Fruit fly (Drosophila melanogaster): Measurements from ENCODE around the gene Pect.

DNA sequence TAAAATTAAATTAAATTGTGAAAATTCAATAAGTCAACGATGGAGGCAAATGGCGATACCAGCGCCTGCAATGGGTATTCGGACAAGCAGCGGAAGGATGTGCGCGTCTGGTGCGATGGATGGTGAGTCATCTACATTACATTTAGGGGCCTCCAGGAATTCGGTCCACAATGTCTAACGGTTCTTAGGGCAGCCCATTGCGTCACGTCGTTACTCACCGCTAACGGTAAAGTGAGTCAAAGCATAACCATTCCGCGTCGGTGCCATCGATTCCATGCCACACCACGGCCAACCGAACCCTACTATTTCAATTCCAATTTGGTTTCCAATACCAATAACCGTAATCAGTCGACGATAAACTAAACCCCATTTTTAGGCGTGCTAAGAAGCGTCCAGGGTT is 589 bp downstream of the Pect start:
- TF ChIP-seq Eip93F (GFP tag; optimal IDR thresholded peaks at IDR 0.05): no peak
- no peak for TF ChIP-seq CG11762 (GFP tag; optimal IDR thresholded peaks at IDR 0.05; ENCODE audit: insufficient read depth)
- no peak for TF ChIP-seq CG16779 (tag; optimal IDR thresholded peaks at IDR 0.05)
- TF ChIP-seq ss (GFP tag; optimal IDR thresholded peaks at IDR 0.05): no peak
- no peak for TF ChIP-seq CG6808 (GFP tag; optimal IDR thresholded peaks at IDR 0.05)
